Worm (Caenorhabditis elegans) whole organism, L4 larva: Measurements from ENCODE around the gene chat-1.

Experiments
- F37D6.2 ChIP-seq: sonication (generic microtip); optimal IDR thresholded peaks from 2 replicates; lab custom pipeline; 2016; ENCODE audit warnings: mild to moderate bottlenecking, missing genetic modification characterization, missing compliant biosample characterization
- F44E2.7 ChIP-seq: fragments of 200-800 bp; sonication (Bioruptor generic); IDR thresholded peaks from 2 replicates; pipeline ENCODE4 v2.1.2; 2022; ENCODE audit warnings: missing genetic modification characterization, missing compliant biosample characterization
- F49E8.2 ChIP-seq: sonication (generic microtip); optimal IDR thresholded peaks from 2 replicates; lab custom pipeline; 2016; ENCODE audit warnings: missing compliant biosample characterization, mild to moderate bottlenecking, missing genetic modification characterization, borderline replicate concordance
- R02D3.7 ChIP-seq: fragments of 150-350 bp; sonication (generic microtip); optimal IDR thresholded peaks from 3 replicates; lab custom pipeline; 2014; ENCODE audit warnings: missing biosample characterization, missing genetic modification characterization
- ZK546.5 ChIP-seq, 2 experiments: sonication (generic microtip); optimal IDR thresholded peaks; 2 replicates each; lab custom pipeline; 2017; ENCODE audit warnings: missing biosample characterization in 2 of 2, missing genetic modification characterization in 2 of 2
- aha-1 ChIP-seq: fragments of 150-350 bp; peaks from one replicate; lab custom pipeline; 2014; ENCODE audit warnings: missing biosample characterization, missing genetic modification characterization
- arid-1 ChIP-seq: fragments of 200-800 bp; sonication (Bioruptor generic); conservative IDR thresholded peaks from 2 replicates; pipeline ENCODE4 v1.3.6; 2022; ENCODE audit warnings: missing genetic modification reagents, missing genetic modification characterization, missing compliant biosample characterization
- ceh-28 ChIP-seq: fragments of 150-350 bp; optimal IDR thresholded peaks from 2 replicates; lab custom pipeline; 2014; ENCODE audit warnings: missing biosample characterization, missing genetic modification reagents, missing genetic modification characterization
- ceh-32 ChIP-seq: sonication (generic microtip); optimal IDR thresholded peaks from 2 replicates; lab custom pipeline; 2016; ENCODE audit warnings: mild to moderate bottlenecking, missing genetic modification characterization, missing compliant biosample characterization; ENCODE audit not compliant: poor library complexity
- ceh-44 ChIP-seq: fragments of 200-800 bp; sonication (Bioruptor generic); IDR thresholded peaks from 2 replicates; pipeline ENCODE4 v1.3.6; 2022; ENCODE audit warnings: missing genetic modification reagents, missing genetic modification characterization, missing compliant biosample characterization
- ceh-62 ChIP-seq: sonication (generic microtip); optimal IDR thresholded peaks from 2 replicates; lab custom pipeline; 2017; ENCODE audit warnings: missing biosample characterization, missing genetic modification characterization
- cey-2 ChIP-seq: sonication (generic microtip); optimal IDR thresholded peaks from 3 replicates; lab custom pipeline; 2017; ENCODE audit warnings: missing genetic modification characterization, mild to moderate bottlenecking, missing compliant biosample characterization, antibody characterized with exemption, borderline replicate concordance; ENCODE audit not compliant: insufficient read depth
- ctbp-1 ChIP-seq: fragments of 200-800 bp; sonication (Bioruptor generic); IDR thresholded peaks from 2 replicates; pipeline ENCODE4 v1.3.6; 2022; ENCODE audit warnings: missing genetic modification reagents, missing genetic modification characterization, missing compliant biosample characterization
- daf-16 ChIP-seq, 3 experiments: sonication (generic microtip); optimal IDR thresholded peaks; 2 replicates each; lab custom pipeline; 2016 to 2017; ENCODE audit warnings: missing genetic modification characterization in 3 of 3, missing genetic modification reagents in 3 of 3, mild to moderate bottlenecking in 2 of 3, missing compliant biosample characterization in 2 of 3, missing biosample characterization in 1 of 3, moderate library complexity in 1 of 3
- dmd-8 ChIP-seq: fragments of 200-800 bp; sonication (Bioruptor generic); IDR thresholded peaks from 2 replicates; pipeline ENCODE4 v1.3.6; 2022; ENCODE audit warnings: missing genetic modification characterization, missing compliant biosample characterization
- dmd-9 ChIP-seq: fragments of 200-800 bp; sonication (Bioruptor generic); IDR thresholded peaks from 2 replicates; pipeline ENCODE4 v1.3.6; 2022; ENCODE audit warnings: missing genetic modification reagents, missing genetic modification characterization, missing compliant biosample characterization
- dpl-1 ChIP-seq: fragments of 150-350 bp; optimal IDR thresholded peaks from 2 replicates; lab custom pipeline; 2014; ENCODE audit warnings: missing biosample characterization, missing genetic modification reagents, missing genetic modification characterization
- egl-27 ChIP-seq: sonication (generic microtip); optimal IDR thresholded peaks from 3 replicates; lab custom pipeline; 2017; ENCODE audit warnings: missing biosample characterization, missing genetic modification reagents, missing genetic modification characterization
- egl-43 ChIP-seq: fragments of 200-800 bp; sonication (Bioruptor generic); IDR thresholded peaks from 2 replicates; pipeline ENCODE4 v1.3.6; 2022; ENCODE audit warnings: missing genetic modification reagents, missing genetic modification characterization, missing compliant biosample characterization
- hif-1 ChIP-seq, 2 experiments: sonication (generic microtip); optimal IDR thresholded peaks; 2 replicates each; lab custom pipeline; 2016 to 2017; ENCODE audit warnings: missing compliant biosample characterization in 2 of 2, missing genetic modification characterization in 2 of 2, missing genetic modification reagents in 2 of 2, missing genotype in 2 of 2, mild to moderate bottlenecking in 1 of 2
- lim-7 ChIP-seq: fragments of 200-800 bp; sonication (Bioruptor generic); IDR thresholded peaks from 2 replicates; pipeline ENCODE4 v1.3.6; 2022; ENCODE audit warnings: missing genetic modification characterization, missing compliant biosample characterization
- lin-1 ChIP-seq: fragments of 200-800 bp; sonication (Bioruptor generic); IDR thresholded peaks from 2 replicates; pipeline ENCODE4 v1.3.6; 2022; ENCODE audit warnings: missing genetic modification reagents, missing genetic modification characterization, missing compliant biosample characterization
- lin-38 ChIP-seq: fragments of 200-800 bp; sonication (Bioruptor generic); IDR thresholded peaks from 2 replicates; pipeline ENCODE4 v1.3.6; 2022; ENCODE audit warnings: missing genetic modification reagents, missing genetic modification characterization, missing compliant biosample characterization
- lsy-2 ChIP-seq, 2 experiments: fragments of 150-350 bp in 1 of 2; sonication (generic microtip) in 1 of 2; optimal IDR thresholded peaks; 2 replicates each; lab custom pipeline; 2014 to 2017; ENCODE audit warnings: missing biosample characterization in 2 of 2, missing genetic modification characterization in 2 of 2
- madf-9 ChIP-seq: fragments of 200-800 bp; sonication (Bioruptor generic); conservative IDR thresholded peaks from 2 replicates; pipeline ENCODE4 v1.3.6; 2022; ENCODE audit warnings: missing genetic modification reagents, missing genetic modification characterization, missing compliant biosample characterization
- mes-2 ChIP-seq: sonication (generic microtip); optimal IDR thresholded peaks from 2 replicates; lab custom pipeline; 2016; ENCODE audit warnings: missing genotype, mild to moderate bottlenecking, missing genetic modification characterization, missing compliant biosample characterization; ENCODE audit not compliant: poor library complexity, severe bottlenecking
- mxl-3 ChIP-seq: fragments of 200-800 bp; sonication (Bioruptor generic); optimal IDR thresholded peaks from 2 replicates; lab custom pipeline; 2018; ENCODE audit warnings: mild to moderate bottlenecking, missing genetic modification characterization, missing compliant biosample characterization
- nhr-102 ChIP-seq: sonication (generic microtip); optimal IDR thresholded peaks from 2 replicates; lab custom pipeline; 2016; ENCODE audit warnings: mild to moderate bottlenecking, missing genetic modification characterization, moderate library complexity, missing compliant biosample characterization
- nhr-237 ChIP-seq: sonication (generic microtip); optimal IDR thresholded peaks from 2 replicates; lab custom pipeline; 2017; ENCODE audit warnings: missing biosample characterization, missing genetic modification characterization
- nhr-25 ChIP-seq: sonication (generic microtip); optimal IDR thresholded peaks from 2 replicates; lab custom pipeline; 2017; ENCODE audit warnings: missing genetic modification characterization, mild to moderate bottlenecking, missing compliant biosample characterization, antibody characterized with exemption, moderate library complexity, borderline replicate concordance; ENCODE audit not compliant: insufficient read depth
- nhr-42 ChIP-seq: fragments of 200-800 bp; sonication (Bioruptor generic); IDR thresholded peaks from 2 replicates; pipeline ENCODE4 v1.3.6; 2022; ENCODE audit warnings: missing genetic modification characterization, missing compliant biosample characterization
- nhr-48 ChIP-seq: sonication (generic microtip); optimal IDR thresholded peaks from 2 replicates; lab custom pipeline; 2016; ENCODE audit warnings: mild to moderate bottlenecking, missing genetic modification characterization, missing compliant biosample characterization
- nhr-77 ChIP-seq: fragments of 150-350 bp; optimal IDR thresholded peaks from 2 replicates; lab custom pipeline; 2014; ENCODE audit warnings: missing biosample characterization, missing genetic modification characterization
- pha-4 ChIP-seq, 2 experiments: fragments of 150-350 bp in 1 of 2; fragments of 200-800 bp in 1 of 2; sonication (Bioruptor generic) in 1 of 2; IDR thresholded peaks in 1 of 2; optimal IDR thresholded peaks in 1 of 2; 2 replicates each; pipeline versions ENCODE4 v1.3.6 to Lab custom; 2014 to 2022; ENCODE audit warnings: missing genetic modification characterization in 2 of 2, missing genetic modification reagents in 2 of 2, missing biosample characterization in 1 of 2, missing compliant biosample characterization in 1 of 2
- saeg-2 ChIP-seq: fragments of 200-800 bp; sonication (Bioruptor generic); IDR thresholded peaks from 2 replicates; pipeline ENCODE4 v1.3.6; 2022; ENCODE audit warnings: missing genetic modification reagents, missing genetic modification characterization, missing compliant biosample characterization
- sdz-12 ChIP-seq: fragments of 200-800 bp; sonication (Bioruptor generic); optimal IDR thresholded peaks from 2 replicates; lab custom pipeline; 2018; ENCODE audit warnings: mild to moderate bottlenecking, missing genetic modification characterization, missing compliant biosample characterization
- set-16 ChIP-seq: fragments of 200-800 bp; sonication (Bioruptor generic); IDR thresholded peaks from 2 replicates; pipeline ENCODE4 v1.3.6; 2022; ENCODE audit warnings: missing genetic modification reagents, missing genetic modification characterization, missing compliant biosample characterization
- skn-1 ChIP-seq: fragments of 150-350 bp; optimal IDR thresholded peaks from 2 replicates; lab custom pipeline; 2014; ENCODE audit warnings: missing biosample characterization, missing genetic modification characterization
- snpc-4 ChIP-seq: fragments of 150-350 bp; optimal IDR thresholded peaks from 2 replicates; lab custom pipeline; 2014; ENCODE audit warnings: missing biosample characterization, missing genetic modification characterization
- spr-1 ChIP-seq: sonication (generic microtip); optimal IDR thresholded peaks from 2 replicates; lab custom pipeline; 2016; ENCODE audit warnings: mild to moderate bottlenecking, missing genetic modification characterization, missing compliant biosample characterization
- tag-97 ChIP-seq: fragments of 200-800 bp; sonication (Bioruptor generic); IDR thresholded peaks from 2 replicates; pipeline ENCODE4 v1.3.6; 2022; ENCODE audit warnings: missing genetic modification characterization, missing compliant biosample characterization
- tra-1 ChIP-seq: fragments of 200-800 bp; sonication (Bioruptor generic); IDR thresholded peaks from 2 replicates; pipeline ENCODE4 v1.3.6; 2022; ENCODE audit warnings: missing genetic modification reagents, missing genetic modification characterization, missing compliant biosample characterization
- unc-39 ChIP-seq: sonication (generic microtip); optimal IDR thresholded peaks from 2 replicates; lab custom pipeline; 2017; ENCODE audit warnings: missing biosample characterization, missing genetic modification characterization
- unc-62 ChIP-seq, 3 experiments: fragments of 150-350 bp in 1 of 3; sonication (generic microtip); optimal IDR thresholded peaks in 2 of 3; peaks in 1 of 3; 1 replicate in 1 of 3; 2 replicates in 2 of 3; lab custom pipeline; 2014 to 2017; ENCODE audit warnings: missing biosample characterization in 3 of 3, missing genetic modification characterization in 3 of 3, missing genetic modification reagents in 3 of 3, missing genotype in 1 of 3
- zfp-3 ChIP-seq: fragments of 200-800 bp; sonication (Bioruptor generic); conservative IDR thresholded peaks from 2 replicates; pipeline ENCODE4 v1.3.6; 2022; ENCODE audit warnings: missing genetic modification reagents, missing genetic modification characterization, missing compliant biosample characterization
- zip-11 ChIP-seq: fragments of 200-800 bp; sonication (Bioruptor generic); IDR thresholded peaks from 2 replicates; pipeline ENCODE4 v1.3.6; 2022; ENCODE audit warnings: missing genetic modification characterization, missing compliant biosample characterization
- zip-2 ChIP-seq: fragments of 150-350 bp; optimal IDR thresholded peaks from 2 replicates; lab custom pipeline; 2014; ENCODE audit warnings: missing biosample characterization, missing genetic modification characterization
- ztf-7 ChIP-seq: fragments of 150-350 bp; optimal IDR thresholded peaks from 2 replicates; lab custom pipeline; 2014; ENCODE audit warnings: missing biosample characterization, missing genetic modification characterization

chat-1 gene

DNA sequence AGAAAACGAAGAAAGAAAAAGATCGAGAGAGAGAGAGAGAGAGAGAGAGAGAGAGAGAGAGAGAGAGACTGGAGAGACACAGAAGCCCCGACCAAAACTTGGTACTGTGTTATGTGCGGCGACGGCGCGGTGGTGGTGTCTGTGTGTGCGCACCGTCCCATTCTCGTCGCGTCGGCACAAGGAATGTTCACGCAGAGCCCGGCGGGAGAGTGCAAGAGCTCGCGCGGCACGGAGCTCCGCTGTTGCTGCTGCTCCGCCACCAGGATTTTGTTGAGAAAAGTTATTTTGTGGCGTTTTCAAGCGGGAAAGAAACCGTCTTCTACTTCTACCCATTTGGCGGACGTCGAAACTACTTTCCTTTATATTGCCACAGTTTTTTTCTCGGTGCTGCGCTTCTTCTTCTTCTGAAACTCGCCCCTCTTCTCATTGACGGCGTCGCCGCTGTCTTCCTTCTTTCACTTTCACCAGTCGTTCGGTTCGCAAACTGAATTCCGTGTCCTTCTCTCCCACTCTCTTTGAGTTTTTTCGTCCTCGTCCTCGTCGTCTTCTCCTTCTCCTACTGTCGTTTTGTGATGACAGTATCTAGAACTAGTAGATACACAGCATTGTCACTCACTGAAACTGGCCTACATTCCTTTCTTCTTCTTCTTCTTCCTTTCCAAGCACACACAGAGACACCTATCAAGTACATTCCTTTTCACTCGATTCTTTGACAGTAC is 47.6 kb upstream of the chat-1 start:
- no peak for TF ChIP-seq ZK546.5 (tag; optimal IDR thresholded peaks at IDR 0.05; lab: Kevin White, UChicago)
- no peak for TF ChIP-seq nhr-237 (tag; lab: Kevin White, UChicago)
- TF ChIP-seq cey-2 (tag; lab: Kevin White, UChicago), result no peak
- no peak; the same call in 1 of the 2 replicates for TF ChIP-seq pha-4 (GFP tag; IDR thresholded peaks at IDR 0.05; lab: Robert Waterston, UW)
- TF ChIP-seq pha-4 (tag; optimal IDR thresholded peaks at IDR 0.05; lab: Kevin White, UChicago), result no peak
- no peak for TF ChIP-seq ceh-44 (GFP tag; lab: Robert Waterston, UW)
- no peak for TF ChIP-seq R02D3.7
- TF ChIP-seq lin-38, result peak; percentile 18
- TF ChIP-seq madf-9 (GFP tag; lab: Robert Waterston, UW), result 0 out of 2 replicates have a peak, but pooled peaks have one; percentile 13
- TF ChIP-seq aha-1 (tag; lab: Kevin White, UChicago), result no peak
- no peak for TF ChIP-seq lsy-2 (tag; optimal IDR thresholded peaks at IDR 0.05; lab: Kevin White, UChicago)
- no peak for TF ChIP-seq lim-7 (GFP tag; lab: Robert Waterston, UW)
- TF ChIP-seq daf-16 (GFP tag; optimal IDR thresholded peaks at IDR 0.05; lab: Kevin White, UChicago), result no peak
- TF ChIP-seq daf-16 (tag; optimal IDR thresholded peaks at IDR 0.05; lab: Kevin White, UChicago), result peak; percentile 3
- TF ChIP-seq F49E8.2, result no peak
- TF ChIP-seq zip-11 (GFP tag; lab: Robert Waterston, UW), result no peak
- TF ChIP-seq dmd-9 (GFP tag; lab: Robert Waterston, UW), result no peak
- TF ChIP-seq egl-43, result no peak
- TF ChIP-seq ceh-62 (tag; lab: Kevin White, UChicago), result no peak
- TF ChIP-seq unc-39, result no peak
- TF ChIP-seq spr-1 (tag; lab: Kevin White, UChicago), result no peak
- TF ChIP-seq ceh-32, result no peak
- no peak for TF ChIP-seq tag-97
- no peak for TF ChIP-seq dpl-1 (GFP tag; lab: Kevin White, UChicago)
- no peak for TF ChIP-seq mes-2
- TF ChIP-seq nhr-77 (tag; lab: Kevin White, UChicago), result no peak
- TF ChIP-seq saeg-2 (GFP tag; lab: Robert Waterston, UW), result no peak
- no peak for TF ChIP-seq hif-1 (tag; optimal IDR thresholded peaks at IDR 0.05; lab: Kevin White, UChicago)
- TF ChIP-seq set-16 (GFP tag; lab: Robert Waterston, UW), result peak; percentile 95
- TF ChIP-seq arid-1 (GFP tag; lab: Robert Waterston, UW), result no peak
- no peak for TF ChIP-seq nhr-42 (GFP tag; lab: Robert Waterston, UW)
- TF ChIP-seq F44E2.7 (GFP tag; lab: Robert Waterston, UW), result 0 out of 2 replicates have a peak, but pooled peaks have one; percentile 36
- no peak for TF ChIP-seq F37D6.2 (tag; lab: Kevin White, UChicago)
- TF ChIP-seq ztf-7 (tag; lab: Kevin White, UChicago), result no peak
- TF ChIP-seq tra-1 (GFP tag; lab: Robert Waterston, UW), result no peak
- TF ChIP-seq dmd-8 (GFP tag; lab: Robert Waterston, UW), result no peak
- TF ChIP-seq nhr-102 (tag; lab: Kevin White, UChicago), result no peak
- peak; percentile 29 for TF ChIP-seq mxl-3 (GFP tag; lab: Kevin White, UChicago)
- TF ChIP-seq zip-2 (tag; lab: Kevin White, UChicago), result no peak
- no peak for TF ChIP-seq unc-62 (GFP tag; optimal IDR thresholded peaks at IDR 0.05 in 1 of 2; lab: Kevin White, UChicago)
- TF ChIP-seq unc-62 (tag; optimal IDR thresholded peaks at IDR 0.05; lab: Kevin White, UChicago), result no peak
- TF ChIP-seq ctbp-1 (GFP tag; lab: Robert Waterston, UW), result no peak
- no peak for TF ChIP-seq zfp-3
- no peak for TF ChIP-seq egl-27 (tag; lab: Kevin White, UChicago)
- no peak for TF ChIP-seq lin-1 (GFP tag; lab: Robert Waterston, UW)
- no peak for TF ChIP-seq sdz-12 (GFP tag; lab: Kevin White, UChicago)
- no peak for TF ChIP-seq snpc-4 (tag; lab: Kevin White, UChicago)
- TF ChIP-seq nhr-25, result peak; percentile 1
- no peak for TF ChIP-seq nhr-48 (tag; lab: Kevin White, UChicago)
- no peak for TF ChIP-seq ceh-28 (tag; lab: Kevin White, UChicago)
- TF ChIP-seq skn-1 (tag; lab: Kevin White, UChicago), result no peak
